Worm (Caenorhabditis elegans): Measurements from ENCODE around the gene ints-2.

ce11 chrV:14215106-14215505 is 29.6 kb downstream of the ints-2 start, which contains the start of gene T16A9.5:
- no peak for TF ChIP-seq unc-39 (tag; optimal IDR thresholded peaks at IDR 0.05)
- TF ChIP-seq zip-8 (tag; optimal IDR thresholded peaks at IDR 0.05): no peak
- TF ChIP-seq elt-3 (tag; optimal IDR thresholded peaks at IDR 0.05): no peak

Measured in whole organism, mixed stage, embryonic.